Worm (Caenorhabditis elegans): Measurements from ENCODE around the gene F53B1.9.

DNA sequence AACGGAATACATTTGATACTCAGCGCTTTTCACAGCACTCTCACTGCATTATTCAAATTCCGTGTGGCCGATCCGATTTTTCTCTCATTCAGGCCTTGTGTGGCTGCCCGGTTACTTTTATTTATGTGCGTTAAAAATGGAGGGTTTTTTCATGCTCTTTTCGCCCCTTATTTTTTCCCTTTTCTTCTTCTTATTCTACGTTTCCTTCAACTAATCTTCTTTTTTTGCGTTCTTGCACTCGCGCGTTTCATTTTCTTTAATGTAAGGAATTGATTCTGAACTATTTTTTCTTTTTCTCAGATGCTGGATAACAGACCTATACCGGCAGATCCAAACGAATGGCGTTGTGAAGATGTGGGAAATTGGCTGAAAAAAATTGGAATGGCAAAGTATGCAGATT is 23.0 kb downstream of the F53B1.9 start, which contains the start of gene F53B1.2:
- TF ChIP-seq saeg-2 (GFP tag; IDR thresholded peaks at IDR 0.05) (no peak), pha-4 (GFP tag; IDR thresholded peaks at IDR 0.05) (no peak), pha-4 (tag; optimal IDR thresholded peaks at IDR 0.05) (no peak), zfp-3 (GFP tag; conservative IDR thresholded peaks at IDR 0.05) (no peak), F10B5.3 (tag; optimal IDR thresholded peaks at IDR 0.05) (no peak), nhr-28 (tag; optimal IDR thresholded peaks at IDR 0.05) (no peak), nhr-6 (tag; optimal IDR thresholded peaks at IDR 0.05) (no peak), egl-27 (tag; optimal IDR thresholded peaks at IDR 0.05) (no peak), T20F7.1 (GFP tag; optimal IDR thresholded peaks at IDR 0.05) (no peak), nhr-237 (tag; optimal IDR thresholded peaks at IDR 0.05) (no peak), nhr-11 (tag; optimal IDR thresholded peaks at IDR 0.05) (no peak), skn-1 (tag; optimal IDR thresholded peaks at IDR 0.05) (no peak), fos-1 (tag; optimal IDR thresholded peaks at IDR 0.05) (no peak), unc-130 (GFP tag; optimal IDR thresholded peaks at IDR 0.05) (no peak)
